Fruit fly (Drosophila melanogaster): ENCODE measurements around the gene Sry-delta.
A peak's percentile ranks its signal among the peaks of the same experiment; 100 is the strongest.

Sry-delta gene

DNA sequence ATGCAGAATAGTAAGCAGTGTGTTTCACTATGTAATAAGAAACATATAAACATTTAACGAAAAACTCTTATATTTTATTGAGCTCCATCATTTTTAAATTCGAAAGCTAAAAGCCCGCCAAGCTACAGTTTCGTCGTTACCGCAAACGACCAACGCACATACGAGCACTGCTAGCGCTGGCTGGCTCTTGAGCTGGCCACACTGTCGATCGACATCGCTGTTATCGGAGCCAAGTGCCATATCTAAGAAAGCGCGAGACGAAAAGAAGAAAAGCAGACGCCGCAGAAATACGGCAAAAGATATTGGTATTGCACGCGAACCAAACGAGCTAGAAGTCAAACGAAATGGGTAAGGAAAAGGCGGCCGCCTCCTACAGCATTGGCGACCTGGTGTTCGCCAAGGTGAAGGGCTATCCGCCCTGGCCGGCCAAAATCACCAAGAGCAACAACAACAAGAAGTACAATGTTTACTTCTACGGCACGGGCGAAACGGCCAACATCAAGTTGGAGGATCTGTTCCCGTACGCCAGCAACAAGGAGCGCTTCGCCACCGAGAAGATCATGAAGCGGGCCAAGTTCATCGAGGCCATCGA is 9.4 kb downstream of the Sry-delta start, which contains the start of gene Jasper (continued):
- TF ChIP-seq MESR4 (GFP tag; optimal IDR thresholded peaks at IDR 0.05): peak; percentile 83
- TF ChIP-seq CG1792 (GFP tag; optimal IDR thresholded peaks at IDR 0.05): peak; percentile 11
- TF ChIP-seq Dip3 (GFP tag; optimal IDR thresholded peaks at IDR 0.05): no peak
- peak; percentile 75 for TF ChIP-seq CG33213 (GFP tag; optimal IDR thresholded peaks at IDR 0.05)
- no peak for TF ChIP-seq Hey (tag; optimal IDR thresholded peaks at IDR 0.05)
- TF ChIP-seq CG12659 (GFP tag; optimal IDR thresholded peaks at IDR 0.05): peak; percentile 74
- TF ChIP-seq Hmr (GFP tag; optimal IDR thresholded peaks at IDR 0.05): peak; percentile 19
- TF ChIP-seq pfk (GFP tag; optimal IDR thresholded peaks at IDR 0.05): peak; percentile 16
- peak; percentile 61 for TF ChIP-seq CoRest (tag; optimal IDR thresholded peaks at IDR 0.05)
- peak; percentile 52 for TF ChIP-seq Abd-B (GFP tag; optimal IDR thresholded peaks at IDR 0.05)
- no peak for TF ChIP-seq Aef1 (GFP tag; IDR thresholded peaks at IDR 0.05)
- TF ChIP-seq Antp (GFP tag; optimal IDR thresholded peaks at IDR 0.05): peak; percentile 33
- no peak for TF ChIP-seq eve (GFP tag; optimal IDR thresholded peaks at IDR 0.05)
- TF ChIP-seq odd (GFP tag; optimal IDR thresholded peaks at IDR 0.05): no peak
- TF ChIP-seq CG3847 (GFP tag; IDR thresholded peaks at IDR 0.05): peak; percentile 37; the same call in 1 of the 2 replicates
- TF ChIP-seq sc (optimal IDR thresholded peaks at IDR 0.05): no peak
- TF ChIP-seq sc (GFP tag; optimal IDR thresholded peaks at IDR 0.05): no peak
- no peak for TF ChIP-seq cas (GFP tag; IDR thresholded peaks at IDR 0.05)
- TF ChIP-seq CG10462 (GFP tag; optimal IDR thresholded peaks at IDR 0.05): no peak
- TF ChIP-seq CG4617 (GFP tag; optimal IDR thresholded peaks at IDR 0.05; ENCODE audit: borderline replicate concordance): peak; percentile 70
- TF ChIP-seq Dek (tag; optimal IDR thresholded peaks at IDR 0.05): peak; percentile 37
- TF ChIP-seq CG3163 (GFP tag; optimal IDR thresholded peaks at IDR 0.05): peak; percentile 13
- TF ChIP-seq CG13424 (tag; optimal IDR thresholded peaks at IDR 0.05): peak; percentile 2
- no peak for TF ChIP-seq corto (GFP tag; optimal IDR thresholded peaks at IDR 0.05)
- TF ChIP-seq CG13624 (GFP tag; optimal IDR thresholded peaks at IDR 0.05): peak; percentile 58
- TF ChIP-seq CG6683 (GFP tag; optimal IDR thresholded peaks at IDR 0.05): no peak
- peak; percentile 79 for TF ChIP-seq CHES-1-like (GFP tag; optimal IDR thresholded peaks at IDR 0.05)
- TF ChIP-seq gfzf (GFP tag; optimal IDR thresholded peaks at IDR 0.05): peak; percentile 99
- peak; percentile 29 for TF ChIP-seq HmgD (GFP tag; optimal IDR thresholded peaks at IDR 0.05)
- peak; percentile 27; the same call in 1 of the 2 replicates for TF ChIP-seq slbo (GFP tag; IDR thresholded peaks at IDR 0.05)
- peak; percentile 56; the same call in 1 of the 2 replicates for TF ChIP-seq amos (GFP tag; IDR thresholded peaks at IDR 0.05; ENCODE audit: partially characterized antibody)
- TF ChIP-seq CTCF (GFP tag; optimal IDR thresholded peaks at IDR 0.05): peak; percentile 15
- TF ChIP-seq CG10147 (GFP tag; optimal IDR thresholded peaks at IDR 0.05): no peak
- TF ChIP-seq vvl (GFP tag; IDR thresholded peaks at IDR 0.05): peak; percentile 13; the same call in 1 of the 2 replicates
- TF ChIP-seq CG11504 (tag; optimal IDR thresholded peaks at IDR 0.05): peak; percentile 27
- TF ChIP-seq sob (GFP tag; IDR thresholded peaks at IDR 0.05): peak; percentile 17; the same call in 1 of the 2 replicates
- peak; percentile 46; the same call in 1 of the 2 replicates for TF ChIP-seq unc-4 (GFP tag; IDR thresholded peaks at IDR 0.05; ENCODE audit: partially characterized antibody)
- TF ChIP-seq zen2 (GFP tag; IDR thresholded peaks at IDR 0.05; ENCODE audit: partially characterized antibody): no peak
- TF ChIP-seq Ets97D (GFP tag; optimal IDR thresholded peaks at IDR 0.05): peak; percentile 84
- peak; percentile 1 for TF ChIP-seq Dad (GFP tag; optimal IDR thresholded peaks at IDR 0.05)
- TF ChIP-seq ftz-f1 (GFP tag; optimal IDR thresholded peaks at IDR 0.05): peak; percentile 16
- peak; percentile 8 for TF ChIP-seq CG12155 (GFP tag; optimal IDR thresholded peaks at IDR 0.05)
- peak; percentile 38 for TF ChIP-seq CG13894 (tag; optimal IDR thresholded peaks at IDR 0.05)
- peak; percentile 59 for TF ChIP-seq CG6791 (GFP tag; IDR thresholded peaks at IDR 0.05; ENCODE audit: partially characterized antibody)
- peak; percentile 81 for TF ChIP-seq trem (tag; optimal IDR thresholded peaks at IDR 0.05)
- no peak for TF ChIP-seq D (optimal IDR thresholded peaks at IDR 0.05)
- TF ChIP-seq D (GFP tag; optimal IDR thresholded peaks at IDR 0.05): no peak
- peak; percentile 88 for TF ChIP-seq CG4360 (GFP tag; IDR thresholded peaks at IDR 0.05)
- TF ChIP-seq NfI (GFP tag; optimal IDR thresholded peaks at IDR 0.05): peak; percentile 10
- peak; percentile 41 for TF ChIP-seq jumu (GFP tag; optimal IDR thresholded peaks at IDR 0.05)
